Worm (Caenorhabditis elegans): ENCODE results near the gene C09G1.4.
A peak's percentile ranks its signal among the peaks of the same experiment; 100 is the strongest.

The C09G1.4 gene

ce11 chrX:16042480-16042879 is 36.1 kb upstream of the C09G1.4 start:
- TF ChIP-seq ctbp-1 (GFP tag; IDR thresholded peaks at IDR 0.05) (no peak), snpc-4 (tag; optimal IDR thresholded peaks at IDR 0.05) (no peak), snpc-1.2 (GFP tag; IDR thresholded peaks at IDR 0.05) (0 out of 2 replicates have a peak, but pooled peaks have one; percentile 54), vab-7 (GFP tag; IDR thresholded peaks at IDR 0.05) (no peak), lsy-2 (tag; optimal IDR thresholded peaks at IDR 0.05) (no peak), skn-1 (tag; optimal IDR thresholded peaks at IDR 0.05) (no peak), dmd-6 (GFP tag; IDR thresholded peaks at IDR 0.05) (peak; percentile 41; the same call in 1 of the 2 replicates), php-3 (GFP tag; IDR thresholded peaks at IDR 0.05) (0 out of 2 replicates have a peak, but pooled peaks have one; percentile 48), D1046.2 (GFP tag; IDR thresholded peaks at IDR 0.05) (no peak), nhr-41 (GFP tag; IDR thresholded peaks at IDR 0.05) (peak; percentile 44; the same call in 1 of the 2 replicates), dve-1 (tag; optimal IDR thresholded peaks at IDR 0.05; ENCODE audit: insufficient read depth) (peak; percentile 29), tag-97 (GFP tag; IDR thresholded peaks at IDR 0.05) (no peak), daf-16 (GFP tag; optimal IDR thresholded peaks at IDR 0.05) (no peak), daf-16 (tag; optimal IDR thresholded peaks at IDR 0.05) (peak; percentile 56), hif-1 (tag; optimal IDR thresholded peaks at IDR 0.05) (no peak), tra-1 (GFP tag; IDR thresholded peaks at IDR 0.05) (peak; percentile 37; the same call in 1 of the 2 replicates)

- TF ChIP-seq Y48G9A.11 (GFP tag; IDR thresholded peaks at IDR 0.05) (no peak), ceh-32 (tag; optimal IDR thresholded peaks at IDR 0.05; ENCODE audit: poor library complexity) (no peak), madf-5 (GFP tag; IDR thresholded peaks at IDR 0.05) (no peak), snpc-1.2 (GFP tag; IDR thresholded peaks at IDR 0.05) (no peak), mdl-1 (tag; optimal IDR thresholded peaks at IDR 0.05) (peak in 1 of 2 experiments; percentile 34), ama-1 (optimal IDR thresholded peaks at IDR 0.05) (no peak), attf-4 (tag; optimal IDR thresholded peaks at IDR 0.05) (no peak), nhr-41 (GFP tag; IDR thresholded peaks at IDR 0.05) (no peak), dve-1 (tag; optimal IDR thresholded peaks at IDR 0.05; ENCODE audit: insufficient read depth) (peak; percentile 19), dpl-1 (GFP tag; optimal IDR thresholded peaks at IDR 0.05) (no peak), ztf-7 (tag; optimal IDR thresholded peaks at IDR 0.05) (no peak), F10B5.3 (tag; optimal IDR thresholded peaks at IDR 0.05) (no peak), dmd-6 (GFP tag; IDR thresholded peaks at IDR 0.05) (0 out of 2 replicates have a peak, but pooled peaks have one; percentile 16), snpc-4 (tag; optimal IDR thresholded peaks at IDR 0.05) (no peak), daf-16 (GFP tag; optimal IDR thresholded peaks at IDR 0.05) (no peak), daf-16 (tag; optimal IDR thresholded peaks at IDR 0.05) (peak; percentile 93), arid-1 (GFP tag; conservative IDR thresholded peaks at IDR 0.05) (no peak), lin-39 (tag; optimal IDR thresholded peaks at IDR 0.05) (no peak), egl-27 (tag; optimal IDR thresholded peaks at IDR 0.05) (no peak), hif-1 (tag; optimal IDR thresholded peaks at IDR 0.05) (no peak), ZK546.5 (tag; optimal IDR thresholded peaks at IDR 0.05) (no peak), zfp-3 (GFP tag; conservative IDR thresholded peaks at IDR 0.05) (no peak), dmd-8 (GFP tag; IDR thresholded peaks at IDR 0.05) (no peak), pqm-1 (tag; optimal IDR thresholded peaks at IDR 0.05) (peak; percentile 21), aly-2 (tag; optimal IDR thresholded peaks at IDR 0.05) (no peak), ces-1 (GFP tag; optimal IDR thresholded peaks at IDR 0.05) (no peak), lin-13 (GFP tag; optimal IDR thresholded peaks at IDR 0.05) (no peak), nhr-25 (tag; optimal IDR thresholded peaks at IDR 0.05; ENCODE audit: borderline replicate concordance, insufficient read depth) (no peak), fkh-10 (GFP tag; optimal IDR thresholded peaks at IDR 0.05) (no peak), lin-15B (tag; optimal IDR thresholded peaks at IDR 0.05) (no peak), lir-3 (tag; optimal IDR thresholded peaks at IDR 0.05) (no peak), skn-1 (tag; optimal IDR thresholded peaks at IDR 0.05) (no peak), D1046.2 (GFP tag; IDR thresholded peaks at IDR 0.05) (no peak), nhr-10 (tag; optimal IDR thresholded peaks at IDR 0.05) (no peak), hlh-11 (tag; optimal IDR thresholded peaks at IDR 0.05) (peak; percentile 35), nhr-48 (tag; optimal IDR thresholded peaks at IDR 0.05) (no peak), F26F4.8 (GFP tag; conservative IDR thresholded peaks at IDR 0.05) (no peak), tra-1 (GFP tag; IDR thresholded peaks at IDR 0.05) (no peak), F37D6.2 (tag; optimal IDR thresholded peaks at IDR 0.05) (no peak), nhr-11 (tag; optimal IDR thresholded peaks at IDR 0.05) (no peak), lin-38 (GFP tag; IDR thresholded peaks at IDR 0.05) (no peak), rbr-2 (tag; optimal IDR thresholded peaks at IDR 0.05) (no peak), zip-2 (tag; optimal IDR thresholded peaks at IDR 0.05) (no peak), gei-8 (GFP tag; optimal IDR thresholded peaks at IDR 0.05) (no peak)
Observed at ce11 chrX:16041808-16042207, 35.4 kb upstream of the C09G1.4 start.

Measured in whole organism, L4 larva.